Fruit fly (Drosophila melanogaster): ENCODE data around the gene dan.

The dan gene

dm6 chr3R:25152342-25152741 is 31.8 kb upstream of the dan start (continued):
- TF ChIP-seq CG12659 (GFP tag; optimal IDR thresholded peaks at IDR 0.05) (no peak), lab (GFP tag; optimal IDR thresholded peaks at IDR 0.05) (peak; percentile 55), pita (GFP tag; optimal IDR thresholded peaks at IDR 0.05) (no peak), CG8765 (GFP tag; IDR thresholded peaks at IDR 0.05) (no peak), crc (GFP tag; optimal IDR thresholded peaks at IDR 0.05) (no peak), Sry-δ (GFP tag; optimal IDR thresholded peaks at IDR 0.05) (no peak), CG14667 (GFP tag; IDR thresholded peaks at IDR 0.05) (no peak), Antp (GFP tag; optimal IDR thresholded peaks at IDR 0.05) (no peak), CG13775 (GFP tag; optimal IDR thresholded peaks at IDR 0.05) (no peak), MBD-R2 (GFP tag; IDR thresholded peaks at IDR 0.05) (no peak), Sox102F (GFP tag; optimal IDR thresholded peaks at IDR 0.05) (peak; percentile 4), fd3F (GFP tag; optimal IDR thresholded peaks at IDR 0.05) (no peak), CG17328 (GFP tag; IDR thresholded peaks at IDR 0.05) (no peak), klu (GFP tag; IDR thresholded peaks at IDR 0.05) (no peak; the same call in 1 of the 2 replicates), slbo (GFP tag; IDR thresholded peaks at IDR 0.05) (0 out of 2 replicates have a peak, but pooled peaks have one; percentile 15), CG17612 (GFP tag; IDR thresholded peaks at IDR 0.05) (no peak), Drgx (GFP tag; IDR thresholded peaks at IDR 0.05) (no peak), ato (GFP tag; IDR thresholded peaks at IDR 0.05; ENCODE audit: partially characterized antibody) (no peak), CG5245 (GFP tag; optimal IDR thresholded peaks at IDR 0.05) (no peak), Poxn (GFP tag; IDR thresholded peaks at IDR 0.05) (no peak), CG18476 (GFP tag; optimal IDR thresholded peaks at IDR 0.05) (no peak), bab2 (GFP tag; optimal IDR thresholded peaks at IDR 0.05) (no peak), H15 (GFP tag; IDR thresholded peaks at IDR 0.05) (no peak), bowl (GFP tag; IDR thresholded peaks at IDR 0.05) (no peak), CG14014 (GFP tag; IDR thresholded peaks at IDR 0.05) (no peak), ken (GFP tag; IDR thresholded peaks at IDR 0.05) (no peak), CG2875 (GFP tag; optimal IDR thresholded peaks at IDR 0.05) (no peak), Dref (GFP tag; IDR thresholded peaks at IDR 0.05) (no peak), CG42726 (GFP tag; IDR thresholded peaks at IDR 0.05; ENCODE audit: partially characterized antibody) (no peak), NK7.1 (GFP tag; optimal IDR thresholded peaks at IDR 0.05) (no peak), croc (GFP tag; conservative IDR thresholded peaks at IDR 0.05) (no peak), Dek (tag; optimal IDR thresholded peaks at IDR 0.05) (no peak), insv (GFP tag; optimal IDR thresholded peaks at IDR 0.05) (no peak), sr (GFP tag; IDR thresholded peaks at IDR 0.05) (no peak), Lim3 (GFP tag; IDR thresholded peaks at IDR 0.05) (no peak), Dll (GFP tag; IDR thresholded peaks at IDR 0.05; ENCODE audit: partially characterized antibody) (no peak), ash1 (GFP tag; optimal IDR thresholded peaks at IDR 0.05) (no peak), CG34224 (GFP tag; IDR thresholded peaks at IDR 0.05; ENCODE audit: partially characterized antibody) (no peak), CG10565 (GFP tag; optimal IDR thresholded peaks at IDR 0.05) (no peak), CG14965 (GFP tag; optimal IDR thresholded peaks at IDR 0.05; ENCODE audit: borderline replicate concordance) (no peak), sisA (GFP tag; IDR thresholded peaks at IDR 0.05) (no peak), jing (GFP tag; optimal IDR thresholded peaks at IDR 0.05) (no peak), Mrtf (GFP tag; IDR thresholded peaks at IDR 0.05) (no peak), nau (GFP tag; optimal IDR thresholded peaks at IDR 0.05) (no peak), Dip3 (GFP tag; optimal IDR thresholded peaks at IDR 0.05) (no peak), CG8290 (GFP tag; optimal IDR thresholded peaks at IDR 0.05) (no peak), CG8290 (tag; optimal IDR thresholded peaks at IDR 0.05) (no peak), chn (GFP tag; optimal IDR thresholded peaks at IDR 0.05) (no peak), psq (GFP tag; optimal IDR thresholded peaks at IDR 0.05) (no peak), bsh (GFP tag; optimal IDR thresholded peaks at IDR 0.05) (no peak), CG12299 (tag; optimal IDR thresholded peaks at IDR 0.05) (no peak), slp2 (GFP tag; optimal IDR thresholded peaks at IDR 0.05) (no peak), CG1529 (GFP tag; optimal IDR thresholded peaks at IDR 0.05) (no peak)

Data from whole organism, embryonic.